Worm (Caenorhabditis elegans) whole organism, L3 larva: ENCODE measurements around the gene srg-69.

Experiments
- R02D3.7 ChIP-seq: fragments of 150-350 bp; optimal IDR thresholded peaks from 2 replicates; lab custom pipeline; 2014; ENCODE audit warnings: missing biosample characterization, missing genetic modification characterization
- nhr-237 ChIP-seq: fragments of 150-350 bp; optimal IDR thresholded peaks from 2 replicates; lab custom pipeline; 2014; ENCODE audit warnings: missing biosample characterization, missing genetic modification characterization
- tbx-2 ChIP-seq: sonication (generic microtip); optimal IDR thresholded peaks from 2 replicates; lab custom pipeline; 2016; ENCODE audit warnings: mild to moderate bottlenecking, missing genetic modification characterization, missing compliant biosample characterization

- no peak for TF ChIP-seq nhr-237 (tag; lab: Kevin White, UChicago)
- no peak for TF ChIP-seq R02D3.7 (tag; lab: Kevin White, UChicago)
- no peak for TF ChIP-seq tbx-2 (tag; lab: Kevin White, UChicago)
Observed at ce11 chrII:5326891-5327290, 28.6 kb upstream of the srg-69 start.
